Fruit fly (Drosophila melanogaster) whole organism, embryonic: ENCODE results near the gene CG14367.
A peak's percentile ranks its signal among the peaks of the same experiment; 100 is the strongest.

Experiments
- Awh ChIP-seq: fragments of 200-800 bp; sonication (Bioruptor generic); IDR thresholded peaks from 2 replicates; pipeline ENCODE4, ENCODE4 v1.3.6; 2022; ENCODE audit warnings: missing biosample characterization, missing genetic modification characterization
- C15 ChIP-seq: fragments of 200-800 bp; sonication (Bioruptor generic); IDR thresholded peaks from 3 replicates; pipeline ENCODE4 v1.3.6; 2022; ENCODE audit warnings: missing biosample characterization, missing genetic modification characterization
- CG11085 ChIP-seq: fragments of 200-800 bp; sonication (Bioruptor generic); IDR thresholded peaks from 2 replicates; pipeline ENCODE4 v1.3.6; 2022; ENCODE audit warnings: missing biosample characterization, missing genetic modification characterization
- CG11456 ChIP-seq: fragments of 200-800 bp; sonication (Bioruptor generic); IDR thresholded peaks from 3 replicates; pipeline ENCODE4 v1.3.6; 2022; ENCODE audit warnings: missing biosample characterization, missing genetic modification characterization
- CG16779 ChIP-seq: fragments of 200-800 bp; sonication (Bioruptor generic); IDR thresholded peaks from 2 replicates; pipeline ENCODE4 v1.3.6; 2022; ENCODE audit warnings: missing biosample characterization, missing genetic modification characterization
- CG17186 ChIP-seq: fragments of 200-800 bp; sonication (Bioruptor generic); optimal IDR thresholded peaks from 3 replicates; lab custom pipeline; 2017; ENCODE audit warnings: missing biosample characterization, missing genetic modification reagents, missing genetic modification characterization
- CG17328 ChIP-seq: fragments of 200-800 bp; sonication (Bioruptor generic); IDR thresholded peaks from 2 replicates; pipeline ENCODE4 v1.3.6; 2022; ENCODE audit warnings: missing biosample characterization, missing genetic modification characterization
- CG17361 ChIP-seq: fragments of 200-800 bp; sonication (Bioruptor generic); IDR thresholded peaks from 3 replicates; pipeline ENCODE4 v1.3.6; 2022; ENCODE audit warnings: missing biosample characterization, missing genetic modification characterization
- CG17568 ChIP-seq: fragments of 200-800 bp; sonication (Bioruptor generic); optimal IDR thresholded peaks from 2 replicates; lab custom pipeline; 2018; ENCODE audit warnings: missing biosample characterization, mild to moderate bottlenecking, missing genetic modification characterization, moderate library complexity
- CG18476 ChIP-seq: fragments of 200-800 bp; sonication (Bioruptor generic); optimal IDR thresholded peaks from 2 replicates; lab custom pipeline; 2016; ENCODE audit warnings: missing biosample characterization, mild to moderate bottlenecking, missing genetic modification characterization
- CG43689 ChIP-seq: fragments of 200-800 bp; sonication (Bioruptor generic); IDR thresholded peaks from 2 replicates; pipeline ENCODE4 v1.3.6; 2022; ENCODE audit warnings: missing biosample characterization, missing genetic modification characterization
- CG4730 ChIP-seq: fragments of 200-800 bp; sonication (Bioruptor generic); IDR thresholded peaks from 2 replicates; pipeline ENCODE4 v1.3.6; 2022; ENCODE audit warnings: missing biosample characterization, missing genetic modification characterization
- CG4820 ChIP-seq: fragments of 200-800 bp; sonication (Bioruptor generic); optimal IDR thresholded peaks from 3 replicates; lab custom pipeline; 2016; ENCODE audit warnings: missing biosample characterization, missing genetic modification characterization
- CG5953 ChIP-seq: fragments of 200-800 bp; sonication (Bioruptor generic); IDR thresholded peaks from 2 replicates; pipeline ENCODE4 v1.3.6; 2022; ENCODE audit warnings: missing biosample characterization, missing genetic modification characterization
- CG6813 ChIP-seq: fragments of 200-800 bp; sonication (Bioruptor generic); optimal IDR thresholded peaks from 2 replicates; lab custom pipeline; 2017; ENCODE audit warnings: missing biosample characterization, missing genetic modification characterization, mild to moderate bottlenecking, moderate library complexity, missing genetic modification reagents
- Dfd ChIP-seq, 2 experiments: fragments of >200 bp; optimal IDR thresholded peaks; 2 replicates each; lab custom pipeline; 2017; ENCODE audit warnings: missing biosample characterization in 2 of 2, missing genetic modification characterization in 2 of 2
- H15 ChIP-seq: fragments of 200-800 bp; sonication (Bioruptor generic); IDR thresholded peaks from 3 replicates; pipeline ENCODE4 v1.3.6; 2022; ENCODE audit warnings: missing biosample characterization, missing genetic modification characterization
- Hand ChIP-seq: fragments of 200-800 bp; sonication (Bioruptor generic); optimal IDR thresholded peaks from 2 replicates; lab custom pipeline; 2017; ENCODE audit warnings: mild to moderate bottlenecking, missing biosample characterization, missing genetic modification reagents, missing genetic modification characterization
- Lim3 ChIP-seq: fragments of 200-800 bp; sonication (Bioruptor generic); IDR thresholded peaks from 2 replicates; pipeline ENCODE4 v1.3.6; 2022; ENCODE audit warnings: missing biosample characterization, missing genetic modification characterization
- Med ChIP-seq: fragments of 200-800 bp; sonication (Bioruptor generic); peaks from one replicate; lab custom pipeline; 2016; ENCODE audit warnings: missing biosample characterization, missing genetic modification characterization, mild to moderate bottlenecking, inconsistent platforms, moderate library complexity
- Stat92E ChIP-seq, 3 experiments: fragments of >200 bp in 2 of 3; fragments of 200-800 bp in 1 of 3; sonication (Bioruptor generic) in 1 of 3; optimal IDR thresholded peaks; 2 replicates each; lab custom pipeline; 2017 to 2019; ENCODE audit warnings: missing biosample characterization in 3 of 3, missing genetic modification characterization in 3 of 3, mild to moderate bottlenecking in 1 of 3, moderate library complexity in 1 of 3
- Tbp ChIP-seq: fragments of >200 bp; optimal IDR thresholded peaks from 2 replicates; lab custom pipeline; 2018; ENCODE audit warnings: missing biosample characterization, missing genetic modification characterization
- Trl ChIP-seq, 3 experiments: fragments of >200 bp in 2 of 3; fragments of 200-800 bp in 1 of 3; sonication (Bioruptor generic) in 1 of 3; optimal IDR thresholded peaks; 2 replicates in 1 of 3; 3 replicates in 2 of 3; lab custom pipeline; 2016 to 2017; ENCODE audit warnings: missing biosample characterization in 1 of 3, missing genetic modification characterization in 1 of 3
- aop ChIP-seq: fragments of 200-800 bp; sonication (Bioruptor generic); IDR thresholded peaks from 2 replicates; pipeline ENCODE4 v1.3.6; 2022; ENCODE audit warnings: missing biosample characterization, missing genetic modification characterization
- ase ChIP-seq: fragments of 200-800 bp; sonication (Bioruptor generic); IDR thresholded peaks from 3 replicates; pipeline ENCODE4 v1.3.6; 2022; ENCODE audit warnings: missing biosample characterization, missing genetic modification characterization
- chn ChIP-seq: fragments of 200-800 bp; sonication (Bioruptor generic); optimal IDR thresholded peaks from 2 replicates; lab custom pipeline; 2016; ENCODE audit warnings: missing biosample characterization, missing genetic modification characterization
- ci ChIP-seq: fragments of 200-800 bp; sonication (Bioruptor generic); IDR thresholded peaks from 3 replicates; pipeline ENCODE4 v1.3.6; 2022; ENCODE audit warnings: missing biosample characterization, missing genetic modification characterization
- crol ChIP-seq: fragments of 200-800 bp; sonication (Bioruptor generic); IDR thresholded peaks from 2 replicates; pipeline ENCODE4 v1.3.6; 2022; ENCODE audit warnings: missing biosample characterization, missing genetic modification characterization
- da ChIP-seq: fragments of 200-800 bp; sonication (Bioruptor generic); optimal IDR thresholded peaks from 2 replicates; lab custom pipeline; 2016; ENCODE audit warnings: missing biosample characterization, missing genetic modification characterization
- gcm ChIP-seq: fragments of 200-800 bp; sonication (Bioruptor generic); optimal IDR thresholded peaks from 2 replicates; lab custom pipeline; 2019; ENCODE audit warnings: missing biosample characterization, mild to moderate bottlenecking, missing genetic modification characterization, moderate library complexity
- insv ChIP-seq, 2 experiments: fragments of 200-800 bp; sonication (Bioruptor generic); optimal IDR thresholded peaks; 3 replicates each; lab custom pipeline; 2016 to 2018; ENCODE audit warnings: missing biosample characterization in 2 of 2, missing genetic modification characterization in 2 of 2
- jumu ChIP-seq: fragments of 200-800 bp; sonication (Bioruptor generic); optimal IDR thresholded peaks from 3 replicates; lab custom pipeline; 2016; ENCODE audit warnings: missing biosample characterization, missing genetic modification characterization
- lilli ChIP-seq: fragments of 200-800 bp; sonication (Bioruptor generic); optimal IDR thresholded peaks from 3 replicates; lab custom pipeline; 2016; ENCODE audit warnings: missing biosample characterization, missing genetic modification characterization
- lola ChIP-seq, 3 experiments: fragments of >200 bp in 2 of 3; fragments of 200-800 bp in 1 of 3; sonication (Bioruptor generic) in 1 of 3; optimal IDR thresholded peaks; 2 replicates each; lab custom pipeline; 2017 to 2019; ENCODE audit warnings: missing biosample characterization in 3 of 3, missing genetic modification characterization in 3 of 3, mild to moderate bottlenecking in 1 of 3, moderate library complexity in 1 of 3
- lov ChIP-seq, 2 experiments: fragments of 200-800 bp in 1 of 2; fragments of >200 bp in 1 of 2; sonication (Bioruptor generic) in 1 of 2; IDR thresholded peaks in 1 of 2; optimal IDR thresholded peaks in 1 of 2; 2 replicates in 1 of 2; 3 replicates in 1 of 2; pipeline versions ENCODE4 v1.3.6 to Lab custom; 2017 to 2022; ENCODE audit warnings: missing biosample characterization in 1 of 2, missing genetic modification characterization in 1 of 2
- mld ChIP-seq: fragments of 200-800 bp; sonication (Bioruptor generic); IDR thresholded peaks from 3 replicates; pipeline ENCODE4 v1.3.6; 2022; ENCODE audit warnings: missing biosample characterization, missing genetic modification characterization; ENCODE audit not compliant: partially characterized antibody
- nau ChIP-seq: fragments of 200-800 bp; sonication (Bioruptor generic); optimal IDR thresholded peaks from 3 replicates; lab custom pipeline; 2017; ENCODE audit warnings: missing biosample characterization, mild to moderate bottlenecking, missing genetic modification characterization, missing genetic modification reagents
- nom ChIP-seq: fragments of 200-800 bp; sonication (Bioruptor generic); optimal IDR thresholded peaks from 2 replicates; lab custom pipeline; 2017; ENCODE audit warnings: missing biosample characterization, missing genetic modification characterization, mild to moderate bottlenecking, moderate library complexity, missing genetic modification reagents
- odd ChIP-seq: fragments of 200-800 bp; sonication (Bioruptor generic); optimal IDR thresholded peaks from 2 replicates; lab custom pipeline; 2017; ENCODE audit warnings: missing biosample characterization, mild to moderate bottlenecking, missing genetic modification characterization
- prd ChIP-seq, 3 experiments: fragments of >200 bp in 2 of 3; fragments of 200-800 bp in 1 of 3; sonication (Bioruptor generic) in 1 of 3; optimal IDR thresholded peaks in 2 of 3; IDR thresholded peaks in 1 of 3; 2 replicates in 2 of 3; 3 replicates in 1 of 3; pipeline versions ENCODE4 v1.3.6 to Lab custom; 2017 to 2022; ENCODE audit warnings: missing biosample characterization in 1 of 3, missing genetic modification characterization in 1 of 3
- sc ChIP-seq, 3 experiments: fragments of >200 bp in 2 of 3; fragments of 200-800 bp in 1 of 3; sonication (Bioruptor generic) in 1 of 3; optimal IDR thresholded peaks; 2 replicates in 2 of 3; 3 replicates in 1 of 3; lab custom pipeline; 2017; ENCODE audit warnings: mild to moderate bottlenecking in 1 of 3, missing biosample characterization in 1 of 3, missing genetic modification characterization in 1 of 3, missing genetic modification reagents in 1 of 3
- sens ChIP-seq: fragments of 200-800 bp; sonication (Bioruptor generic); peaks from one replicate; lab custom pipeline; 2016; ENCODE audit warnings: missing biosample characterization, missing genetic modification characterization
- slou ChIP-seq: fragments of 200-800 bp; sonication (Bioruptor generic); optimal IDR thresholded peaks from 3 replicates; lab custom pipeline; 2016; ENCODE audit warnings: missing biosample characterization, missing genetic modification characterization
- tio ChIP-seq: fragments of 200-800 bp; sonication (Bioruptor generic); optimal IDR thresholded peaks from 2 replicates; lab custom pipeline; 2017; ENCODE audit warnings: missing biosample characterization, missing genetic modification characterization, inconsistent platforms
- trem ChIP-seq: fragments of 200-800 bp; optimal IDR thresholded peaks from 3 replicates; lab custom pipeline; 2019; ENCODE audit warnings: missing biosample characterization, mild to moderate bottlenecking, missing genetic modification characterization, moderate library complexity
- ttk ChIP-seq: fragments of 200-800 bp; sonication (Bioruptor generic); IDR thresholded peaks from 2 replicates; pipeline ENCODE4 v2.1.2; 2022; ENCODE audit warnings: missing biosample characterization, missing genetic modification characterization
- usp ChIP-seq: fragments of >200 bp; optimal IDR thresholded peaks from 2 replicates; lab custom pipeline; 2017; ENCODE audit warnings: missing biosample characterization, missing genetic modification characterization
- zen2 ChIP-seq: fragments of 200-800 bp; sonication (Bioruptor generic); IDR thresholded peaks from 3 replicates; pipeline ENCODE4 v1.3.6; 2022; ENCODE audit warnings: missing biosample characterization, missing genetic modification characterization; ENCODE audit not compliant: partially characterized antibody

The CG14367 gene

DNA sequence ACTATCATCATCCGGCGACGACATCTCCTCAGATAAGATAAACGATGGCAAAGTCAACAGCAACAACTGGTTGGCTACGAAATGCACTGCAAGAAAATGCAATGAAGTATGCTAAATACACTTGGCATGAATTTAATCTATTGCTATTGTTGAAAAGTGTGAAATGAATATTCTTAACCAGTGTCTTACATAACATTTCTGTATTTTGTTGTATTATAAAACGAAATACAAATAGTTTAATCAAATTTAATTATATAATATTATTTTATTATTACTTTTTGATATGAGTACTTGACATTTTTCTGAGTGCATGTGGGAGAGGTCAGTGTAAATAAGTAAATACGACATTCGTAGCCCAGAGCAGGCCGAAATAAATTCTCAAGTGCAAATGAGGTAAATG, 19.7 kb downstream of the CG14367 start (continued):
- TF ChIP-seq sc (optimal IDR thresholded peaks at IDR 0.05; lab: Kevin White, UChicago) (no peak), sc (GFP tag; optimal IDR thresholded peaks at IDR 0.05; lab: Kevin White, UChicago) (peak; percentile 28), usp (GFP tag; lab: Kevin White, UChicago) (no peak), Dfd (GFP tag; optimal IDR thresholded peaks at IDR 0.05; lab: Kevin White, UChicago) (no peak), CG6813 (GFP tag; lab: Kevin White, UChicago) (no peak), CG18476 (GFP tag; lab: Kevin White, UChicago) (no peak), ase (GFP tag; lab: Robert Waterston, UW) (no peak), CG5953 (no peak), mld (GFP tag; lab: Robert Waterston, UW) (no peak), tio (GFP tag; lab: Kevin White, UChicago) (peak; percentile 8), H15 (GFP tag; lab: Robert Waterston, UW) (no peak), CG17328 (GFP tag; lab: Robert Waterston, UW) (0 out of 2 replicates have a peak, but pooled peaks have one; percentile 14), da (GFP tag; lab: Kevin White, UChicago) (no peak), CG11085 (GFP tag; lab: Robert Waterston, UW) (no peak), CG4730 (no peak), nau (GFP tag; lab: Kevin White, UChicago) (peak; percentile 15), C15 (no peak), CG4820 (GFP tag; lab: Kevin White, UChicago) (peak; percentile 16), Lim3 (GFP tag; lab: Robert Waterston, UW) (no peak), aop (no peak), lilli (GFP tag; lab: Kevin White, UChicago) (no peak), gcm (GFP tag; lab: Kevin White, UChicago) (peak; percentile 20), slou (GFP tag; lab: Kevin White, UChicago) (no peak), Hand (GFP tag; lab: Kevin White, UChicago) (no peak), lov (optimal IDR thresholded peaks at IDR 0.05; lab: Kevin White, UChicago) (no peak), lov (GFP tag; IDR thresholded peaks at IDR 0.05; lab: Robert Waterston, UW) (no peak), CG43689 (GFP tag; lab: Robert Waterston, UW) (no peak), prd (optimal IDR thresholded peaks at IDR 0.05; lab: Kevin White, UChicago) (no peak), prd (GFP tag; IDR thresholded peaks at IDR 0.05; lab: Robert Waterston, UW) (peak; percentile 65; the same call in 2 of the 3 replicates), CG17186 (GFP tag; lab: Kevin White, UChicago) (no peak)
- TF ChIP-seq, all 482 proteins: peak for 111

DNA sequence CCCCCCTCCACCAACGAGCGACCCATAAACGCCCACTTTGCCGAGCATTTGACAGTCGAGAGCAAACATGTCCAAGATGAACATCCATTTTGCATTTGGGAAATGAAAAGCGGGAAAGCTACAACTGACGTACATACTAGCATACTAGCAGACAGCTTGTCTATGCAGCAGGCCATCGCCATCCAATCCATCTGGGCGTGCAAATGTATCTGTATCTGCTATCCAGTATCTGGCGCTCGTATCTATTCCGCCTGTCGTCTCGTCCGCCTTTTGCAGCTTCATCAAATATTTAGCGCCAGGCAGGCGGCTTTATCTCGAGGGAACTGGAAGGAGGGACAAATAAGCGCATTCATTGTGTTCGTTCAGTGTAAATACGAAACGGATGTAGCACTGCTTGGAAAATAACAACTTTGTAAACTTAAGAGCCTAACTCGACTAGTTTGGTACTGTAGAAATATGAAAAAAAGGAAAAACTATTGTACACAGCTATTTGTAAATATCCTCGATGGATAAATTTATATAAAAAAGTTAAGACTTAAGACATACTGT, 20.2 kb downstream of the CG14367 start:
- TF ChIP-seq jumu (GFP tag; lab: Kevin White, UChicago) (no peak), insv (GFP tag; optimal IDR thresholded peaks at IDR 0.05; lab: Kevin White, UChicago) (no peak), Tbp (GFP tag; lab: Kevin White, UChicago) (no peak), Hand (GFP tag; lab: Kevin White, UChicago) (no peak), crol (peak; percentile 52), Awh (GFP tag; lab: Robert Waterston, UW) (no peak), lola (GFP tag; optimal IDR thresholded peaks at IDR 0.05; lab: Kevin White, UChicago) (peak in 1 of 3 experiments; percentile 5), chn (GFP tag; lab: Kevin White, UChicago) (no peak), ci (GFP tag; lab: Robert Waterston, UW) (0 out of 3 replicates have a peak, but pooled peaks have one; percentile 62), sens (GFP tag; lab: Kevin White, UChicago) (peak; percentile 71), CG16779 (GFP tag; lab: Robert Waterston, UW) (0 out of 2 replicates have a peak, but pooled peaks have one; percentile 29), zen2 (GFP tag; lab: Robert Waterston, UW) (0 out of 3 replicates have a peak, but pooled peaks have one; percentile 12), CG11456 (0 out of 3 replicates have a peak, but pooled peaks have one; percentile 33), ttk (GFP tag; lab: Robert Waterston, UW) (no peak), Trl (optimal IDR thresholded peaks at IDR 0.05; lab: Kevin White, UChicago) (no peak), Trl (GFP tag; optimal IDR thresholded peaks at IDR 0.05; lab: Kevin White, UChicago) (no peak), Stat92E (GFP tag; optimal IDR thresholded peaks at IDR 0.05; lab: Kevin White, UChicago) (no peak), trem (tag; lab: Kevin White, UChicago) (no peak), nom (peak; percentile 14), CG5953 (peak; percentile 47; the same call in 1 of the 2 replicates), odd (GFP tag; lab: Kevin White, UChicago) (no peak), CG17361 (GFP tag; lab: Robert Waterston, UW) (no peak), CG17568 (no peak), Med (GFP tag; lab: Kevin White, UChicago) (peak; percentile 71)
